Fruit fly (Drosophila melanogaster) whole organism: ENCODE results near the gene T48.

Source experiments
- Dll ChIP-seq: fragments of >200 bp; optimal IDR thresholded peaks from 2 replicates; lab custom pipeline; 2017
- EcR ChIP-seq, 2 experiments: fragments of >200 bp; optimal IDR thresholded peaks; 2 replicates each; lab custom pipeline; 2017; ENCODE audit warnings: missing biosample characterization in 2 of 2, missing genetic modification characterization in 2 of 2, missing genetic modification reagents in 2 of 2
- pan ChIP-seq: fragments of >200 bp; optimal IDR thresholded peaks from 2 replicates; lab custom pipeline; 2017
- psq ChIP-seq: fragments of >200 bp; optimal IDR thresholded peaks from 2 replicates; lab custom pipeline; 2017
- usp ChIP-seq: fragments of >200 bp; optimal IDR thresholded peaks from 2 replicates; lab custom pipeline; 2017; ENCODE audit warnings: missing biosample characterization, missing genetic modification characterization, mixed read lengths

DNA sequence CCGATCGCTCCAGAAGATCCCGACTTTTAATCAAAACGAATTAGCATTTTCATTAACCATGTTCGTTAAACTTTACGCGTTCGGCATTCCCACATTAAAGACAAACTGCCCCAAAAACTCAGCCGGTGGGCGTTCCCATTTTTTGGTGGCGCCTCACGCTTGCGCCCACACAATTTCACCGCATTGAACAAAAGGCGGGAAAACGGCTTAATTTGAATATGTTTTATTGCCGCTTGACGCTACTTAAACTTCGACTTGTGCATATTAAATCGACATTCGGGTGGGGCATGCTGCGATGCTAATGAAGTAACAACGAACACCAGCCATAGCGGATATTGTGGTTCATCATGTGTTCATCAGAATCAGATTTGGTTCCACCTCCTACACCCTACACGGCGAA is 55.0 kb downstream of the T48 start:
- no peak for TF ChIP-seq psq (lab: Kevin White, UChicago)
- no peak for TF ChIP-seq EcR (GFP tag; optimal IDR thresholded peaks at IDR 0.05; lab: Kevin White, UChicago)
- TF ChIP-seq usp (GFP tag; lab: Kevin White, UChicago): no peak
- no peak for TF ChIP-seq pan
- no peak for TF ChIP-seq Dll
